Worm (Caenorhabditis elegans): ENCODE data around the gene F18A1.7.

The F18A1.7 gene

DNA sequence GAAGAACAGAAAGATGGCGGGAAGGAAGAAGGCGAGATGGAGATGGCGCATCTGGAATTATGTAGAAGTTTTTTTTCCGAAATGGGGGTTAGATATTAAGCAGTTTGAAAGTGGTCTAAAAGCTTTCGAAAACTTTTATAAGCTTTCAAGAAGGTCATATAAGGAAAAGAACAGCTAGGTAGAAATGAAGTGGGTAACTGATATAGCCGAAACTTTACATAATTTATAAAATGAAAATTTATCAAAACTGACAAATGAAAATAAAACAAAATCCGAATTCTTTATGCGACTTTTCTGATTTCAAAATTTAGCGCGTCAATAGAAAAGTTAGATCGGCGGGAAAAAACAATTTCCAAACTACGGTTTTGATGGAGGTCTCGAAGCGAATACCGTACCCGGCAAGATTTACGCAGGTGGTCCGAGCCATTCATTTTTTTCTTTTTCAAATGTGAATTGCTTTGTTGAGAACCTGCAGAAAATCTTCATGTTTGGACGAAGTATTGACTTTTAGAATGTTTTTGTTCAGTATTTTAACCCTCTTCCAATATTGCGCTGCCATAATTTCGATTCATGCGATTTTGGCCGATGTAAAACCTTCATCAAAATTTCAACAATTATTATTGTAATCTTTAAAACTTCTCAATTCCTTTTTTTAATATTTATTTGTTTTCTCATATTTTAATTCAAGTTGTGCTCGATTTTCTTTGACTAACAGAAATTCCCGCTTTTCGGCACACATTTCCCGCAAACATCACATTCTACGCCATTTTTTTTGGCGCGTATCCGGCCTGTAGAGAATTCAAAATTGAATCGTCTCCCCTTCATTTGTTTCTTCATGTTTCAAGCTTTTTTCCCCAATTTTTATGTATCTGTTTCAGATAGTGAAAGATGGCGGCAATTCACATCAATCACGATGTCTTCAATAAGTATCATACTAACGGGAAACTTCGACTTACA, at the start of gene F18A1.7, which contains the start of gene rpa-1 (continued):
- TF ChIP-seq dpl-1 (GFP tag; optimal IDR thresholded peaks at IDR 0.05) = peak; percentile 53 to 82 (median 71)
- TF ChIP-seq nhr-84 (tag; optimal IDR thresholded peaks at IDR 0.05) = no peak
- TF ChIP-seq snu-23 (GFP tag; optimal IDR thresholded peaks at IDR 0.05) = peak; percentile 15
- TF ChIP-seq elt-3 (tag; optimal IDR thresholded peaks at IDR 0.05) = no peak
- TF ChIP-seq vab-15 (tag; optimal IDR thresholded peaks at IDR 0.05) = no peak
- peak; percentile 78 for TF ChIP-seq F16B12.6 (tag; optimal IDR thresholded peaks at IDR 0.05)
- no peak for TF ChIP-seq unc-30 (tag; optimal IDR thresholded peaks at IDR 0.05)
- no peak for TF ChIP-seq lin-15B (tag; optimal IDR thresholded peaks at IDR 0.05)

DNA sequence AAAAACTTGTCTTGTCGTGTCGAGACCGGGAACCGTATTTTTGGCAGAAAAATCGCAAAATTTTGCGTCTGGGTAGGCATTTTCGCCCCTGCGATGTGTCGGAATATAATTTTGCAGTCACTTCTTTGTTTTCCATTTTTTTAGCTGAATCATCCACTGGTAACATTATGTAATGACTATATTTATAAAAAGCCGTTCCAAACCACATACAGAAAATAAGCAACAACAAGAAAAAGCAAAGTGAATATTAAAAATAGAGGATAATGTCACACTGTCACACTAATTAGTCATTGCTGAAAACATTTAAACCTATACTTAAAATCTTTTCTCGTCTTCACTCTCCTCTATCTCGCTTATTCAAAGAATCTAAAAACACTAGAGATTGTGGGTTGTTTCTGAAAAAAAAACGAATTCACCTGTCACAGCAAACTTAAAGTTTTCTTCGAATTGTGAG, 45.8 kb upstream of the F18A1.7 start, which contains the start of gene sre-1:
sre-1 (plus strand) TSS at position 404 of the 454 bp plus-strand sequence.
- no peak for TF ChIP-seq unc-130 (tag; optimal IDR thresholded peaks at IDR 0.05)
- no peak for TF ChIP-seq hpl-2 (GFP tag; optimal IDR thresholded peaks at IDR 0.05)
- TF ChIP-seq unc-30 (tag; optimal IDR thresholded peaks at IDR 0.05) = no peak
- peak; percentile 28 for TF ChIP-seq nhr-71 (tag; optimal IDR thresholded peaks at IDR 0.05)
- TF ChIP-seq egl-27 (tag; optimal IDR thresholded peaks at IDR 0.05) = no peak
- TF ChIP-seq hlh-4 (tag; optimal IDR thresholded peaks at IDR 0.05) = peak; percentile 58
- TF ChIP-seq efl-1 (optimal IDR thresholded peaks at IDR 0.05) = no peak
- TF ChIP-seq efl-1 (GFP tag; optimal IDR thresholded peaks at IDR 0.05 in 1 of 2) = peak in 1 of 2 experiments; percentile 90
- no peak for TF ChIP-seq alr-1 (tag; optimal IDR thresholded peaks at IDR 0.05; ENCODE audit: borderline replicate concordance)

DNA sequence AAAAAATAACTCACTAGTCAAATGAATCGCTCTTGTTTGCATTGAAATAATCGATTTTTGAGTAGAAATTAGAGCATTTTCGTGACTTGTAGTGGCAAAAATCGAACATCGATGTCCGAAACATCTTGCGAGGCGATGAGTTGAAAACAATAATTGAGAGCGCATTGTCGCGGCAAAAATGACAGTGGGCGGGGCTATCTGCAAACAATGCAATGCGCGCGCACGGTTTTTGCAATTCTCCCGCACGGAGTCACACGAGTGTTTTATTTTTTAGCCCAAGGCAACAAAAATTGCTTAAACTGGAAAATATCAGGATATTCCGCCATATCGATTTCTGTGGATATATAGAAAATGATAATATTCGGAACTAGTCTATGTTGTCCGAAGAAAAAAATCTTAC, 45.0 kb upstream of the F18A1.7 start, which contains the start of gene B0495.9:
B0495.9 (minus strand) TSS at position 171 of the 400 bp plus-strand sequence.
- TF ChIP-seq nhr-77 (tag; optimal IDR thresholded peaks at IDR 0.05) = no peak
- no peak for TF ChIP-seq nhr-11 (tag; optimal IDR thresholded peaks at IDR 0.05)
- peak; percentile 38 for TF ChIP-seq C16A3.4 (tag; optimal IDR thresholded peaks at IDR 0.05)
- peak; percentile 51 for TF ChIP-seq skn-1 (tag; optimal IDR thresholded peaks at IDR 0.05)
- peak; percentile 3 for TF ChIP-seq blmp-1 (tag; optimal IDR thresholded peaks at IDR 0.05)
- TF ChIP-seq nhr-20 (tag; optimal IDR thresholded peaks at IDR 0.05) = peak; percentile 41
- TF ChIP-seq efl-3 (GFP tag; optimal IDR thresholded peaks at IDR 0.05) = no peak
- TF ChIP-seq nhr-237 (tag; optimal IDR thresholded peaks at IDR 0.05) = no peak
- TF ChIP-seq lin-14 (GFP tag; optimal IDR thresholded peaks at IDR 0.05) = peak; percentile 42
- TF ChIP-seq ztf-11 (tag; optimal IDR thresholded peaks at IDR 0.05) = peak in 1 of 2 experiments; percentile 55
- no peak for TF ChIP-seq aha-1 (tag; optimal IDR thresholded peaks at IDR 0.05)
- no peak for TF ChIP-seq fkh-10 (GFP tag; optimal IDR thresholded peaks at IDR 0.05)
- TF ChIP-seq ces-1 (GFP tag; optimal IDR thresholded peaks at IDR 0.05) = no peak
- TF ChIP-seq elt-2 (tag; optimal IDR thresholded peaks at IDR 0.05) = peak; percentile 29
- TF ChIP-seq rnt-1 (tag; optimal IDR thresholded peaks at IDR 0.05) = peak; percentile 81
- no peak for TF ChIP-seq ceh-88 (GFP tag; IDR thresholded peaks at IDR 0.05)
- peak; percentile 42 to 54 (median 52) for TF ChIP-seq dpl-1 (GFP tag; optimal IDR thresholded peaks at IDR 0.05)
- peak; percentile 47 for TF ChIP-seq nhr-90 (tag; optimal IDR thresholded peaks at IDR 0.05; ENCODE audit: poor library complexity)
- peak; percentile 54 for TF ChIP-seq nhr-47 (tag; optimal IDR thresholded peaks at IDR 0.05)
- TF ChIP-seq tlp-1 (tag; optimal IDR thresholded peaks at IDR 0.05) = no peak
- no peak for TF ChIP-seq jun-1 (tag; optimal IDR thresholded peaks at IDR 0.05)
- TF ChIP-seq mep-1 (tag; optimal IDR thresholded peaks at IDR 0.05) = no peak
- no peak for TF ChIP-seq lin-15B (tag; optimal IDR thresholded peaks at IDR 0.05)
- TF ChIP-seq isw-1 (GFP tag; IDR thresholded peaks at IDR 0.05) = peak; percentile 31; the same call in 1 of the 2 replicates
- TF ChIP-seq ceh-90 (tag; optimal IDR thresholded peaks at IDR 0.05) = no peak
- TF ChIP-seq nhr-84 (tag; optimal IDR thresholded peaks at IDR 0.05) = no peak
- peak; percentile 47 for TF ChIP-seq F16B12.6 (tag; optimal IDR thresholded peaks at IDR 0.05)
- TF ChIP-seq irx-1 (tag; optimal IDR thresholded peaks at IDR 0.05) = peak; percentile 34
- no peak for TF ChIP-seq ceh-8 (GFP tag; optimal IDR thresholded peaks at IDR 0.05)
- TF ChIP-seq alr-1 (tag; optimal IDR thresholded peaks at IDR 0.05; ENCODE audit: borderline replicate concordance) = no peak
- peak; percentile 48 for TF ChIP-seq nhr-19 (GFP tag; conservative IDR thresholded peaks at IDR 0.05)
- no peak for TF ChIP-seq hlh-4 (tag; optimal IDR thresholded peaks at IDR 0.05)
- peak; percentile 61 for TF ChIP-seq nhr-71 (tag; optimal IDR thresholded peaks at IDR 0.05)
- no peak for TF ChIP-seq fkh-4 (tag; optimal IDR thresholded peaks at IDR 0.05; ENCODE audit: borderline replicate concordance)
- TF ChIP-seq hlh-17 (GFP tag; optimal IDR thresholded peaks at IDR 0.05; ENCODE audit: borderline replicate concordance) = no peak
- TF ChIP-seq sup-37 (GFP tag; optimal IDR thresholded peaks at IDR 0.05) = no peak

All from whole organism, L1 larva.